Fruit fly (Drosophila melanogaster) whole organism, embryonic: ENCODE measurements around the gene Rab3-GAP.

ENCODE experiments used
- Ada2b ChIP-seq: fragments of 200-800 bp; sonication (Bioruptor generic); IDR thresholded peaks from 2 replicates; pipeline ENCODE4 v1.3.6; 2022; ENCODE audit warnings: missing biosample characterization, missing genetic modification characterization
- Antp ChIP-seq: fragments of 200-800 bp; sonication (Bioruptor generic); optimal IDR thresholded peaks from 3 replicates; lab custom pipeline; 2016; ENCODE audit warnings: missing biosample characterization, missing genetic modification characterization
- B-H2 ChIP-seq: fragments of 200-800 bp; sonication (Bioruptor generic); optimal IDR thresholded peaks from 2 replicates; lab custom pipeline; 2018; ENCODE audit warnings: missing biosample characterization, mild to moderate bottlenecking, missing genetic modification characterization
- Bgb ChIP-seq: fragments of 200-800 bp; sonication (Bioruptor generic); IDR thresholded peaks from 2 replicates; pipeline ENCODE4 v1.3.6; 2022; ENCODE audit warnings: missing biosample characterization, missing genetic modification characterization; ENCODE audit not compliant: partially characterized antibody
- CG10543 ChIP-seq: fragments of 200-800 bp; sonication (Bioruptor generic); optimal IDR thresholded peaks from 3 replicates; lab custom pipeline; 2017; ENCODE audit warnings: missing biosample characterization, mild to moderate bottlenecking, missing genetic modification characterization, moderate library complexity
- CG12942 ChIP-seq: fragments of 200-800 bp; sonication (Bioruptor generic); optimal IDR thresholded peaks from 3 replicates; lab custom pipeline; 2016; ENCODE audit warnings: missing biosample characterization, missing genetic modification characterization
- CG13287 ChIP-seq: fragments of 200-800 bp; sonication (Bioruptor generic); IDR thresholded peaks from 2 replicates; pipeline ENCODE4 v1.3.6; 2022; ENCODE audit warnings: missing biosample characterization, missing genetic modification characterization; ENCODE audit not compliant: partially characterized antibody
- CG13624 ChIP-seq: fragments of 200-800 bp; sonication (Bioruptor generic); optimal IDR thresholded peaks from 2 replicates; lab custom pipeline; 2016; ENCODE audit warnings: missing biosample characterization, missing genetic modification characterization
- CG14860 ChIP-seq: fragments of 200-800 bp; sonication (Bioruptor generic); IDR thresholded peaks from 3 replicates; pipeline ENCODE4 v1.3.6; 2022; ENCODE audit warnings: missing biosample characterization, missing genetic modification characterization; ENCODE audit not compliant: partially characterized antibody
- CG14965 ChIP-seq: fragments of 200-800 bp; sonication (Bioruptor generic); optimal IDR thresholded peaks from 2 replicates; lab custom pipeline; 2016; ENCODE audit warnings: missing biosample characterization, missing genetic modification characterization, borderline replicate concordance
- CG15514 ChIP-seq: fragments of 200-800 bp; sonication (Bioruptor generic); optimal IDR thresholded peaks from 3 replicates; lab custom pipeline; 2017; ENCODE audit warnings: missing biosample characterization, missing genetic modification characterization, mild to moderate bottlenecking, moderate library complexity, missing genetic modification reagents
- CG16813 ChIP-seq: fragments of 200-800 bp; sonication (Bioruptor generic); IDR thresholded peaks from 3 replicates; pipeline ENCODE4 v1.3.6; 2022; ENCODE audit warnings: missing biosample characterization, missing genetic modification characterization; ENCODE audit not compliant: partially characterized antibody
- CG17829 ChIP-seq: fragments of 200-800 bp; optimal IDR thresholded peaks from 2 replicates; lab custom pipeline; 2019; ENCODE audit warnings: missing biosample characterization, mild to moderate bottlenecking, missing genetic modification characterization, moderate library complexity
- CG18476 ChIP-seq: fragments of 200-800 bp; sonication (Bioruptor generic); optimal IDR thresholded peaks from 2 replicates; lab custom pipeline; 2016; ENCODE audit warnings: missing biosample characterization, mild to moderate bottlenecking, missing genetic modification characterization
- CG2202 ChIP-seq: fragments of 200-800 bp; sonication (Bioruptor generic); optimal IDR thresholded peaks from 2 replicates; lab custom pipeline; 2018; ENCODE audit warnings: missing biosample characterization, mild to moderate bottlenecking, missing genetic modification characterization
- CG31441 ChIP-seq: fragments of 200-800 bp; sonication (Bioruptor generic); IDR thresholded peaks from 2 replicates; pipeline ENCODE4 v1.3.6; 2022; ENCODE audit warnings: missing biosample characterization, missing genetic modification characterization
- CG32772 ChIP-seq: fragments of 200-800 bp; sonication (Bioruptor generic); IDR thresholded peaks from 2 replicates; pipeline ENCODE4 v1.3.6; 2022; ENCODE audit warnings: missing biosample characterization, missing genetic modification characterization
- CG4360 ChIP-seq: fragments of 200-800 bp; sonication (Bioruptor generic); IDR thresholded peaks from 2 replicates; pipeline ENCODE4 v1.3.6; 2022; ENCODE audit warnings: missing biosample characterization, missing genetic modification characterization
- CG6254 ChIP-seq: fragments of 200-800 bp; sonication (Bioruptor generic); optimal IDR thresholded peaks from 3 replicates; lab custom pipeline; 2017; ENCODE audit warnings: mild to moderate bottlenecking, missing biosample characterization, missing genetic modification reagents, missing genetic modification characterization
- CoRest ChIP-seq: fragments of 200-800 bp; sonication (Bioruptor generic); optimal IDR thresholded peaks from 3 replicates; lab custom pipeline; 2018; ENCODE audit warnings: missing biosample characterization, mild to moderate bottlenecking, missing genetic modification characterization, moderate library complexity
- Deaf1 ChIP-seq: fragments of 200-800 bp; optimal IDR thresholded peaks from 3 replicates; lab custom pipeline; 2019; ENCODE audit warnings: missing biosample characterization, mild to moderate bottlenecking, missing genetic modification characterization, moderate library complexity
- Doc3 ChIP-seq: fragments of 200-800 bp; sonication (Bioruptor generic); IDR thresholded peaks from 3 replicates; pipeline ENCODE4 v1.3.6; 2022; ENCODE audit warnings: missing biosample characterization, missing genetic modification characterization; ENCODE audit not compliant: partially characterized antibody
- GATAe ChIP-seq: fragments of 200-800 bp; sonication (Bioruptor generic); conservative IDR thresholded peaks from 2 replicates; pipeline ENCODE4 v1.3.6; 2022; ENCODE audit warnings: missing biosample characterization, missing genetic modification characterization
- Hmr ChIP-seq: fragments of 200-800 bp; sonication (Bioruptor generic); optimal IDR thresholded peaks from 3 replicates; lab custom pipeline; 2017; ENCODE audit warnings: mild to moderate bottlenecking, missing biosample characterization, missing genetic modification reagents, missing genetic modification characterization
- NC2α ChIP-seq: fragments of 200-800 bp; sonication (Bioruptor generic); optimal IDR thresholded peaks from 2 replicates; lab custom pipeline; 2016; ENCODE audit warnings: missing biosample characterization, missing genetic modification characterization
- NC2β ChIP-seq: fragments of 200-800 bp; sonication (Bioruptor generic); optimal IDR thresholded peaks from 2 replicates; lab custom pipeline; 2016; ENCODE audit warnings: missing biosample characterization, missing genetic modification characterization
- Nf-YB ChIP-seq: fragments of 200-800 bp; sonication (Bioruptor generic); optimal IDR thresholded peaks from 3 replicates; lab custom pipeline; 2019; ENCODE audit warnings: missing biosample characterization, mild to moderate bottlenecking, missing genetic modification characterization, moderate library complexity
- Opbp ChIP-seq: fragments of 200-800 bp; sonication (Bioruptor generic); IDR thresholded peaks from 3 replicates; pipeline ENCODE4 v1.3.6; 2022; ENCODE audit warnings: missing biosample characterization, missing genetic modification characterization; ENCODE audit not compliant: partially characterized antibody
- amos ChIP-seq: fragments of 200-800 bp; sonication (Bioruptor generic); IDR thresholded peaks from 2 replicates; pipeline ENCODE4 v1.3.6; 2022; ENCODE audit warnings: missing biosample characterization, missing genetic modification characterization; ENCODE audit not compliant: partially characterized antibody
- ato ChIP-seq: fragments of 200-800 bp; sonication (Bioruptor generic); IDR thresholded peaks from 2 replicates; pipeline ENCODE4 v1.3.6; 2022; ENCODE audit warnings: missing biosample characterization, missing genetic modification characterization; ENCODE audit not compliant: partially characterized antibody
- bbx ChIP-seq: fragments of 200-800 bp; sonication (Bioruptor generic); IDR thresholded peaks from 2 replicates; pipeline ENCODE4 v1.3.6; 2022; ENCODE audit warnings: missing biosample characterization, missing genetic modification characterization; ENCODE audit not compliant: partially characterized antibody
- exex ChIP-seq: fragments of 200-800 bp; sonication (Bioruptor generic); optimal IDR thresholded peaks from 4 replicates; lab custom pipeline; 2018; ENCODE audit warnings: missing biosample characterization, mild to moderate bottlenecking, missing genetic modification characterization, moderate library complexity
- ftz-f1 ChIP-seq: fragments of 200-800 bp; sonication (Bioruptor generic); optimal IDR thresholded peaks from 2 replicates; lab custom pipeline; 2016; ENCODE audit warnings: missing biosample characterization, missing genetic modification characterization
- gsb-n ChIP-seq: fragments of 200-800 bp; sonication (Bioruptor generic); optimal IDR thresholded peaks from 3 replicates; lab custom pipeline; 2018; ENCODE audit warnings: missing biosample characterization, mild to moderate bottlenecking, missing genetic modification characterization
- kay ChIP-seq: fragments of 200-800 bp; sonication (Bioruptor generic); optimal IDR thresholded peaks from 2 replicates; lab custom pipeline; 2016; ENCODE audit warnings: missing biosample characterization, missing genetic modification characterization
- lilli ChIP-seq: fragments of 200-800 bp; sonication (Bioruptor generic); optimal IDR thresholded peaks from 3 replicates; lab custom pipeline; 2016; ENCODE audit warnings: missing biosample characterization, missing genetic modification characterization
- pzg ChIP-seq: fragments of 200-800 bp; sonication (Bioruptor generic); optimal IDR thresholded peaks from 3 replicates; lab custom pipeline; 2018; ENCODE audit warnings: missing biosample characterization, mild to moderate bottlenecking, missing genetic modification characterization, moderate library complexity
- sd ChIP-seq: fragments of 200-800 bp; sonication (Bioruptor generic); optimal IDR thresholded peaks from 3 replicates; lab custom pipeline; 2018; ENCODE audit warnings: missing biosample characterization, mild to moderate bottlenecking, missing genetic modification characterization, moderate library complexity
- sens ChIP-seq: fragments of 200-800 bp; sonication (Bioruptor generic); peaks from one replicate; lab custom pipeline; 2016; ENCODE audit warnings: missing biosample characterization, missing genetic modification characterization
- sisA ChIP-seq: fragments of 200-800 bp; sonication (Bioruptor generic); IDR thresholded peaks from 2 replicates; pipeline ENCODE4 v1.3.6; 2022; ENCODE audit warnings: missing biosample characterization, missing genetic modification characterization
- sug ChIP-seq: fragments of 200-800 bp; optimal IDR thresholded peaks from 2 replicates; lab custom pipeline; 2019; ENCODE audit warnings: missing biosample characterization, mild to moderate bottlenecking, missing genetic modification characterization, moderate library complexity
- tna ChIP-seq: fragments of 200-800 bp; sonication (Bioruptor generic); IDR thresholded peaks from 2 replicates; pipeline ENCODE4 v1.3.6; 2022; ENCODE audit warnings: missing biosample characterization, missing genetic modification characterization; ENCODE audit not compliant: partially characterized antibody
- vnd ChIP-seq: fragments of 200-800 bp; sonication (Bioruptor generic); IDR thresholded peaks from 3 replicates; pipeline ENCODE4 v1.3.6; 2022; ENCODE audit warnings: missing biosample characterization, missing genetic modification characterization; ENCODE audit not compliant: partially characterized antibody
- zen2 ChIP-seq: fragments of 200-800 bp; sonication (Bioruptor generic); IDR thresholded peaks from 3 replicates; pipeline ENCODE4 v1.3.6; 2022; ENCODE audit warnings: missing biosample characterization, missing genetic modification characterization; ENCODE audit not compliant: partially characterized antibody

The Rab3-GAP gene

DNA sequence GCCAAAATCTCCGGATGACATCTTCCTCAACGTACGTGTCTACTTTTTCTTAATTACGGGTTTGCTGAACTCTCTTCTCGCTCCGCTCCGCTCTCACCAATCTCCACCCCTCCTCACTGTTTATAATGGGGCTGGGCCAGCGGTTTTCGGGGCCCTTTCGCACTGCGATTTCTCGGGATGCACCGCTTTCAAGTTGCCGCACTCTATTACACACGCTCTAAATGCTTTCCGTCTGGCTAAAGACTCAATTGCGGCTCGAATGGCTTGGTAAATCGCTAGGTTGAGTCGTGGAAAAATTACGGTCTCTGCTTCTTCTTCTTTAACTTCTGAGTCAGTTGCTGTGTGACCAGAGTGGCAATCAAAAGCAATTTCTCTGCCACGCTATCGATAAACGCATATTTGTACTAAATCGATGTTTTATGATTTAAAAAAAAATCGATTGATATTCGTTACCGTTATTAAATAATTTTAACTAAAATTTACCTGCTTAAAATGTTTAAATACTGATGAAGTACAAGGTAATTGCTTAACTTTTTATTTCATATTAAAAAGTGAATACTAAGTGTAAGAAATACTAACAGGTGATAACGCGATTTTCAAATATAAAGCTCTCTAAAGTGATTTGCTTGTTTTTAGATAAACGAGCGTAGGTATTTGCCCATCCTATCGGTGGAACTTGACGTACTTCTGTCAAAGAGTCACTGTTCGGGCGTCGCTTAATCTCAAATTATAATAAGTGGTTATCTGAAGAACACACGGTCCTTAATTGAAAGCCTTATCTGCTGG lies 46.0 kb upstream of the Rab3-GAP start, which contains the start of the genes Rab6 and Phae1 (continued):
- TF ChIP-seq Nf-YB (GFP tag; lab: Kevin White, UChicago): peak; percentile 13
- TF ChIP-seq Hmr (GFP tag; lab: Kevin White, UChicago): no peak
- peak; percentile 87 for TF ChIP-seq exex (tag; lab: Kevin White, UChicago)
- peak; percentile 19; the same call in 1 of the 2 replicates for TF ChIP-seq CG31441
- TF ChIP-seq CoRest (tag; lab: Kevin White, UChicago): peak; percentile 12
- peak; percentile 74; the same call in 2 of the 3 replicates for TF ChIP-seq Doc3 (GFP tag; lab: Robert Waterston, UW)
- TF ChIP-seq pzg (GFP tag; lab: Kevin White, UChicago): peak; percentile 80
- no peak for TF ChIP-seq Antp
- TF ChIP-seq CG13624 (GFP tag; lab: Kevin White, UChicago): no peak
- TF ChIP-seq Deaf1: no peak
- TF ChIP-seq gsb-n: peak; percentile 40
- peak; percentile 14 for TF ChIP-seq lilli (GFP tag; lab: Kevin White, UChicago)
- no peak for TF ChIP-seq CG10543 (GFP tag; lab: Kevin White, UChicago)
- peak; percentile 62; the same call in 1 of the 3 replicates for TF ChIP-seq zen2 (GFP tag; lab: Robert Waterston, UW)
- no peak for TF ChIP-seq Ada2b (GFP tag; lab: Robert Waterston, UW)
- TF ChIP-seq CG2202 (tag; lab: Kevin White, UChicago): no peak
- peak; percentile 87 for TF ChIP-seq Bgb (GFP tag; lab: Robert Waterston, UW)
- TF ChIP-seq NC2α (GFP tag; lab: Kevin White, UChicago): no peak
- TF ChIP-seq vnd (GFP tag; lab: Robert Waterston, UW): peak; percentile 66
- peak; percentile 75 for TF ChIP-seq CG14860 (GFP tag; lab: Robert Waterston, UW)
- TF ChIP-seq ato (GFP tag; lab: Robert Waterston, UW): peak; percentile 76
- TF ChIP-seq bbx (GFP tag; lab: Robert Waterston, UW): peak; percentile 83; the same call in 1 of the 2 replicates
- no peak for TF ChIP-seq CG4360
- peak; percentile 70 for TF ChIP-seq amos (GFP tag; lab: Robert Waterston, UW)
- TF ChIP-seq Opbp (GFP tag; lab: Robert Waterston, UW): peak; percentile 67; the same call in 2 of the 3 replicates
- TF ChIP-seq CG17829: peak; percentile 24
- peak; percentile 35 for TF ChIP-seq CG15514 (GFP tag; lab: Kevin White, UChicago)
- peak; percentile 84 for TF ChIP-seq CG13287 (GFP tag; lab: Robert Waterston, UW)
- TF ChIP-seq, all 482 proteins: peak for 102

DNA sequence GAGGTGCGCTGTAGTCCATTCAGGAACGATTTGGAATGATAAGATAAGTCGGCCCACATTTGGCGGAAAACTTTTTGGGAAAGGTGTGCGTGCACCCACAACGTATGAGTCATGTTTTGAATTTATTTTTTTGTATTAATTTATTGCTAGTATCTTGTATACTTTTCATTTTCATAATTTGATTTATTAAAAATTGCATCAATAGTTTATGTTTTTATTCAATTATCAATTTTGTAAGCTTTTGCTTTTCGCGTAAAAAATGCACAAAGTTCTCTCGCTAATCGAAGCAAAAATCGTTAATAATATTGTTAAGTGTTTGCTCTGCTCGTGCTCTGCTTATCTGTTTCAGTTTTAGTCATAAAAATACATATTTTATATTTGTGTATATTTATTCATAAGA lies 44.1 kb upstream of the Rab3-GAP start:
- 0 out of 2 replicates have a peak, but pooled peaks have one; percentile 34 for TF ChIP-seq GATAe
- no peak for TF ChIP-seq B-H2 (GFP tag; lab: Kevin White, UChicago)
- no peak for TF ChIP-seq CG16813
- TF ChIP-seq CG14965 (GFP tag; lab: Kevin White, UChicago): no peak
- TF ChIP-seq CG18476 (GFP tag; lab: Kevin White, UChicago): no peak
- TF ChIP-seq kay (GFP tag; lab: Kevin White, UChicago): peak; percentile 21
- no peak for TF ChIP-seq CG12942 (GFP tag; lab: Kevin White, UChicago)
- TF ChIP-seq exex (tag; lab: Kevin White, UChicago): peak; percentile 31
- TF ChIP-seq NC2β (GFP tag; lab: Kevin White, UChicago): no peak
- no peak for TF ChIP-seq tna (GFP tag; lab: Robert Waterston, UW)
- TF ChIP-seq CG6254 (GFP tag; lab: Kevin White, UChicago): no peak
- no peak for TF ChIP-seq sisA (GFP tag; lab: Robert Waterston, UW)
- no peak for TF ChIP-seq ftz-f1
- peak; percentile 10 for TF ChIP-seq sug (tag; lab: Kevin White, UChicago)
- peak; percentile 26 for TF ChIP-seq sens
- no peak for TF ChIP-seq CG32772 (GFP tag; lab: Robert Waterston, UW)
- peak; percentile 40 for TF ChIP-seq sd
